Fruit fly (Drosophila melanogaster) Kc167 (cell line): ENCODE measurements around the gene RpL4.

Experiments used
- Myc ChIP-seq: fragments of >200 bp; optimal IDR thresholded peaks from 2 replicates; lab custom pipeline; 2017; ENCODE audit warnings: missing external identifiers
- Sin3A ChIP-seq: fragments of >200 bp; optimal IDR thresholded peaks from 2 replicates; lab custom pipeline; 2018; ENCODE audit warnings: missing external identifiers
- h ChIP-seq: fragments of >200 bp; optimal IDR thresholded peaks from 3 replicates; lab custom pipeline; 2018; ENCODE audit warnings: missing external identifiers
- insv ChIP-seq: fragments of >200 bp; optimal IDR thresholded peaks from 3 replicates; lab custom pipeline; 2018; ENCODE audit warnings: missing external identifiers
- psq ChIP-seq: fragments of >200 bp; optimal IDR thresholded peaks from 2 replicates; lab custom pipeline; 2017; ENCODE audit warnings: missing external identifiers
- ttk ChIP-seq: sonication (Bioruptor generic); optimal IDR thresholded peaks from 2 replicates; lab custom pipeline; 2017; ENCODE audit warnings: missing external identifiers

The RpL4 gene

dm6 chr3R:27928984-27929924, 6.6 kb downstream of the RpL4 start:
- TF ChIP-seq Myc (lab: Kevin White, UChicago), result no peak
- TF ChIP-seq ttk (lab: Kevin White, UChicago), result no peak
- TF ChIP-seq psq (lab: Kevin White, UChicago), result no peak
- no peak for TF ChIP-seq h (lab: Kevin White, UChicago)
- no peak for TF ChIP-seq Sin3A (lab: Kevin White, UChicago)
- no peak for TF ChIP-seq insv (lab: Kevin White, UChicago)

- TF ChIP-seq h (lab: Kevin White, UChicago) (no peak), Sin3A (lab: Kevin White, UChicago) (no peak)
Observed at dm6 chr3R:27931461-27931860, 8.8 kb downstream of the RpL4 start.

- TF ChIP-seq insv (lab: Kevin White, UChicago) (no peak), h (lab: Kevin White, UChicago) (no peak), psq (lab: Kevin White, UChicago) (no peak), ttk (lab: Kevin White, UChicago) (no peak)
Observed at dm6 chr3R:27937752-27938694, 15.4 kb downstream of the RpL4 start, which contains the start of the genes NSD and BOD1. NSD (minus strand) TSS chr3R:27937853. BOD1 (plus strand) TSS chr3R:27938245.

- TF ChIP-seq ttk (lab: Kevin White, UChicago) (no peak), psq (lab: Kevin White, UChicago) (no peak), insv (lab: Kevin White, UChicago) (no peak), Sin3A (lab: Kevin White, UChicago) (no peak), Myc (lab: Kevin White, UChicago) (no peak), h (lab: Kevin White, UChicago) (no peak)
Observed at dm6 chr3R:27945398-27945797, 22.8 kb downstream of the RpL4 start.

dm6 chr3R:27946555-27947204, 24.1 kb downstream of the RpL4 start:
- TF ChIP-seq Myc (lab: Kevin White, UChicago), result no peak
- no peak for TF ChIP-seq insv (lab: Kevin White, UChicago)
- no peak for TF ChIP-seq h (lab: Kevin White, UChicago)
- TF ChIP-seq Sin3A (lab: Kevin White, UChicago), result no peak
- no peak for TF ChIP-seq ttk (lab: Kevin White, UChicago)
- TF ChIP-seq psq (lab: Kevin White, UChicago), result no peak

dm6 chr3R:27947682-27948245, 25.1 kb downstream of the RpL4 start, which contains the start of gene mfrn:
mfrn (minus strand) TSS chr3R:27948021.
- TF ChIP-seq Sin3A (lab: Kevin White, UChicago) (no peak), h (lab: Kevin White, UChicago) (no peak), psq (lab: Kevin White, UChicago) (no peak), ttk (lab: Kevin White, UChicago) (no peak), Myc (lab: Kevin White, UChicago) (no peak), insv (lab: Kevin White, UChicago) (no peak)

- TF ChIP-seq h (lab: Kevin White, UChicago), result no peak
- TF ChIP-seq ttk (lab: Kevin White, UChicago), result no peak
- TF ChIP-seq Sin3A (lab: Kevin White, UChicago), result no peak
- TF ChIP-seq Myc (lab: Kevin White, UChicago), result no peak
- no peak for TF ChIP-seq insv (lab: Kevin White, UChicago)
- no peak for TF ChIP-seq psq (lab: Kevin White, UChicago)
Observed at dm6 chr3R:27948421-27948906, 25.8 kb downstream of the RpL4 start, which contains the start of gene Gp93. Gp93 (plus strand) TSS chr3R:27948711.

dm6 chr3R:27953890-27954289, 31.3 kb downstream of the RpL4 start, which contains the start of gene CG4951:
CG4951 (minus strand) TSS chr3R:27954112.
- TF ChIP-seq insv (lab: Kevin White, UChicago), result no peak
- no peak for TF ChIP-seq ttk (lab: Kevin White, UChicago)
- TF ChIP-seq psq (lab: Kevin White, UChicago), result no peak

dm6 chr3R:27954533-27954932, 31.9 kb downstream of the RpL4 start, which contains the start of gene Nep7:
Nep7 (plus strand) TSS chr3R:27954917.
- TF ChIP-seq h (lab: Kevin White, UChicago), result no peak

dm6 chr3R:27957967-27958366, 35.3 kb downstream of the RpL4 start:
- TF ChIP-seq psq (lab: Kevin White, UChicago) (no peak), ttk (lab: Kevin White, UChicago) (no peak), h (lab: Kevin White, UChicago) (no peak)
